Fruit fly (Drosophila melanogaster) whole organism, embryonic: Measurements from ENCODE around the gene CG10232.

Source experiments
- CG11085 ChIP-seq: fragments of 200-800 bp; sonication (Bioruptor generic); IDR thresholded peaks from 2 replicates; pipeline ENCODE4 v1.3.6; 2022; ENCODE audit warnings: missing biosample characterization, missing genetic modification characterization
- CG12391 ChIP-seq: fragments of 200-800 bp; sonication (Bioruptor generic); optimal IDR thresholded peaks from 3 replicates; lab custom pipeline; 2018; ENCODE audit warnings: missing biosample characterization, mild to moderate bottlenecking, missing genetic modification characterization, moderate library complexity
- CG15269 ChIP-seq: fragments of 200-800 bp; sonication (Bioruptor generic); optimal IDR thresholded peaks from 2 replicates; lab custom pipeline; 2018; ENCODE audit warnings: missing biosample characterization, mild to moderate bottlenecking, missing genetic modification characterization, moderate library complexity
- CG17829 ChIP-seq: fragments of 200-800 bp; optimal IDR thresholded peaks from 2 replicates; lab custom pipeline; 2019; ENCODE audit warnings: missing biosample characterization, mild to moderate bottlenecking, missing genetic modification characterization, moderate library complexity
- CG18764 ChIP-seq: fragments of 200-800 bp; sonication (Bioruptor generic); optimal IDR thresholded peaks from 3 replicates; lab custom pipeline; 2016; ENCODE audit warnings: missing biosample characterization, missing genetic modification characterization
- CG32767 ChIP-seq: fragments of 200-800 bp; sonication (Bioruptor generic); IDR thresholded peaks from 2 replicates; pipeline ENCODE4 v1.3.6; 2022; ENCODE audit warnings: missing biosample characterization, missing genetic modification characterization
- CG34224 ChIP-seq: fragments of 200-800 bp; sonication (Bioruptor generic); IDR thresholded peaks from 3 replicates; pipeline ENCODE4 v1.3.6; 2022; ENCODE audit warnings: missing biosample characterization, missing genetic modification characterization; ENCODE audit not compliant: partially characterized antibody
- CG4328 ChIP-seq: fragments of 200-800 bp; sonication (Bioruptor generic); optimal IDR thresholded peaks from 3 replicates; lab custom pipeline; 2017; ENCODE audit warnings: missing biosample characterization, missing genetic modification reagents, missing genetic modification characterization
- CG4424 ChIP-seq: fragments of 200-800 bp; sonication (Bioruptor generic); optimal IDR thresholded peaks from 3 replicates; lab custom pipeline; 2016; ENCODE audit warnings: missing biosample characterization, missing genetic modification characterization
- CG4854 ChIP-seq: fragments of 200-800 bp; sonication (Bioruptor generic); optimal IDR thresholded peaks from 2 replicates; lab custom pipeline; 2016; ENCODE audit warnings: missing biosample characterization, missing genetic modification characterization, inconsistent platforms
- CG6813 ChIP-seq: fragments of 200-800 bp; sonication (Bioruptor generic); optimal IDR thresholded peaks from 2 replicates; lab custom pipeline; 2017; ENCODE audit warnings: missing biosample characterization, missing genetic modification characterization, mild to moderate bottlenecking, moderate library complexity, missing genetic modification reagents
- CG7556 ChIP-seq: fragments of 200-800 bp; sonication (Bioruptor generic); optimal IDR thresholded peaks from 2 replicates; lab custom pipeline; 2017; ENCODE audit warnings: missing biosample characterization, mild to moderate bottlenecking, missing genetic modification characterization
- CG8478 ChIP-seq: fragments of >200 bp; optimal IDR thresholded peaks from 2 replicates; lab custom pipeline; 2018
- CG9876 ChIP-seq: fragments of 200-800 bp; sonication (Bioruptor generic); optimal IDR thresholded peaks from 2 replicates; lab custom pipeline; 2016; ENCODE audit warnings: missing biosample characterization, missing genetic modification characterization
- CrebB ChIP-seq: fragments of 200-800 bp; sonication (Bioruptor generic); optimal IDR thresholded peaks from 3 replicates; lab custom pipeline; 2018; ENCODE audit warnings: missing biosample characterization, mild to moderate bottlenecking, missing genetic modification characterization
- Dbx ChIP-seq: fragments of 200-800 bp; sonication (Bioruptor generic); IDR thresholded peaks from 3 replicates; pipeline ENCODE4 v1.3.6; 2022; ENCODE audit warnings: missing biosample characterization, missing genetic modification characterization
- Doc2 ChIP-seq: fragments of 200-800 bp; sonication (Bioruptor generic); IDR thresholded peaks from 2 replicates; pipeline ENCODE4 v1.3.6; 2022; ENCODE audit warnings: missing biosample characterization, missing genetic modification characterization
- Fer3 ChIP-seq: fragments of 200-800 bp; sonication (Bioruptor generic); optimal IDR thresholded peaks from 2 replicates; lab custom pipeline; 2018; ENCODE audit warnings: missing biosample characterization, mild to moderate bottlenecking, missing genetic modification characterization, moderate library complexity
- Gsc ChIP-seq: fragments of 200-800 bp; sonication (Bioruptor generic); IDR thresholded peaks from 2 replicates; pipeline ENCODE4 v1.3.6; 2022; ENCODE audit warnings: missing biosample characterization, missing genetic modification characterization
- H2.0 ChIP-seq: fragments of 200-800 bp; sonication (Bioruptor generic); IDR thresholded peaks from 2 replicates; pipeline ENCODE4 v1.3.6; 2022; ENCODE audit warnings: missing biosample characterization, missing genetic modification characterization
- Hmr ChIP-seq: fragments of 200-800 bp; sonication (Bioruptor generic); optimal IDR thresholded peaks from 3 replicates; lab custom pipeline; 2017; ENCODE audit warnings: mild to moderate bottlenecking, missing biosample characterization, missing genetic modification reagents, missing genetic modification characterization
- Hr3 ChIP-seq: fragments of 200-800 bp; sonication (Bioruptor generic); optimal IDR thresholded peaks from 3 replicates; lab custom pipeline; 2016; ENCODE audit warnings: missing biosample characterization, missing genetic modification characterization
- Hr78 ChIP-seq, 2 experiments: fragments of 200-800 bp in 1 of 2; fragments of >200 bp in 1 of 2; sonication (Bioruptor generic) in 1 of 2; optimal IDR thresholded peaks; 2 replicates each; lab custom pipeline; 2017 to 2019; ENCODE audit warnings: missing biosample characterization in 2 of 2, missing genetic modification characterization in 2 of 2, mild to moderate bottlenecking in 1 of 2, moderate library complexity in 1 of 2
- Lhr ChIP-seq: fragments of 200-800 bp; sonication (Bioruptor generic); optimal IDR thresholded peaks from 3 replicates; lab custom pipeline; 2017; ENCODE audit warnings: mild to moderate bottlenecking, missing biosample characterization, missing genetic modification reagents, missing genetic modification characterization
- Neu2 ChIP-seq: fragments of 200-800 bp; sonication (Bioruptor generic); optimal IDR thresholded peaks from 3 replicates; lab custom pipeline; 2016; ENCODE audit warnings: missing biosample characterization, missing genetic modification characterization, borderline replicate concordance
- Nf-YA ChIP-seq: fragments of 200-800 bp; sonication (Bioruptor generic); IDR thresholded peaks from 2 replicates; pipeline ENCODE4 v1.3.6; 2022; ENCODE audit warnings: missing biosample characterization, missing genetic modification characterization
- Nf-YB ChIP-seq: fragments of 200-800 bp; sonication (Bioruptor generic); optimal IDR thresholded peaks from 3 replicates; lab custom pipeline; 2019; ENCODE audit warnings: missing biosample characterization, mild to moderate bottlenecking, missing genetic modification characterization, moderate library complexity
- Oaz ChIP-seq: fragments of 200-800 bp; sonication (Bioruptor generic); IDR thresholded peaks from 2 replicates; pipeline ENCODE4 v1.3.6; 2022; ENCODE audit warnings: missing biosample characterization, missing genetic modification characterization
- Ravus ChIP-seq: fragments of 200-800 bp; sonication (Bioruptor generic); IDR thresholded peaks from 2 replicates; pipeline ENCODE4 v1.3.6; 2022; ENCODE audit warnings: missing biosample characterization, missing genetic modification characterization
- Sox100B ChIP-seq: fragments of 200-800 bp; sonication (Bioruptor generic); optimal IDR thresholded peaks from 3 replicates; lab custom pipeline; 2018; ENCODE audit warnings: missing biosample characterization, mild to moderate bottlenecking, missing genetic modification characterization
- Sry-δ ChIP-seq: fragments of 200-800 bp; sonication (Bioruptor generic); optimal IDR thresholded peaks from 2 replicates; lab custom pipeline; 2016; ENCODE audit warnings: missing biosample characterization, missing genetic modification characterization
- Ssrp ChIP-seq: fragments of 200-800 bp; sonication (Bioruptor generic); optimal IDR thresholded peaks from 2 replicates; lab custom pipeline; 2018; ENCODE audit warnings: missing biosample characterization, mild to moderate bottlenecking, missing genetic modification characterization, moderate library complexity
- Usf ChIP-seq: fragments of 200-800 bp; sonication (Bioruptor generic); optimal IDR thresholded peaks from 2 replicates; lab custom pipeline; 2017; ENCODE audit warnings: missing genotype, missing biosample characterization, missing genetic modification characterization
- Xbp1 ChIP-seq: fragments of 200-800 bp; sonication (Bioruptor generic); optimal IDR thresholded peaks from 3 replicates; lab custom pipeline; 2016; ENCODE audit warnings: missing biosample characterization, mild to moderate bottlenecking, missing genetic modification characterization
- ara ChIP-seq: fragments of 200-800 bp; sonication (Bioruptor generic); IDR thresholded peaks from 2 replicates; pipeline ENCODE4 v1.3.6; 2022; ENCODE audit warnings: missing biosample characterization, missing genetic modification characterization
- bigmax ChIP-seq: fragments of 200-800 bp; sonication (Bioruptor generic); optimal IDR thresholded peaks from 2 replicates; lab custom pipeline; 2018; ENCODE audit warnings: missing biosample characterization, mild to moderate bottlenecking, missing genetic modification characterization
- chn ChIP-seq: fragments of 200-800 bp; sonication (Bioruptor generic); optimal IDR thresholded peaks from 2 replicates; lab custom pipeline; 2016; ENCODE audit warnings: missing biosample characterization, missing genetic modification characterization
- ci ChIP-seq: fragments of 200-800 bp; sonication (Bioruptor generic); IDR thresholded peaks from 3 replicates; pipeline ENCODE4 v1.3.6; 2022; ENCODE audit warnings: missing biosample characterization, missing genetic modification characterization
- crc ChIP-seq: fragments of 200-800 bp; sonication (Bioruptor generic); optimal IDR thresholded peaks from 2 replicates; lab custom pipeline; 2016; ENCODE audit warnings: missing biosample characterization, missing genetic modification characterization
- cwo ChIP-seq: fragments of 200-800 bp; sonication (Bioruptor generic); optimal IDR thresholded peaks from 3 replicates; lab custom pipeline; 2017; ENCODE audit warnings: missing biosample characterization, missing genetic modification characterization, mild to moderate bottlenecking, moderate library complexity, missing genetic modification reagents
- emc ChIP-seq: fragments of 200-800 bp; sonication (Bioruptor generic); optimal IDR thresholded peaks from 2 replicates; lab custom pipeline; 2016; ENCODE audit warnings: missing biosample characterization, missing genetic modification characterization
- fd102C ChIP-seq: fragments of 200-800 bp; sonication (Bioruptor generic); optimal IDR thresholded peaks from 2 replicates; lab custom pipeline; 2018; ENCODE audit warnings: missing biosample characterization, mild to moderate bottlenecking, missing genetic modification characterization, moderate library complexity
- kah ChIP-seq: fragments of 200-800 bp; sonication (Bioruptor generic); optimal IDR thresholded peaks from 2 replicates; lab custom pipeline; 2018; ENCODE audit warnings: missing biosample characterization, mild to moderate bottlenecking, missing genetic modification characterization
- lmd ChIP-seq: fragments of 200-800 bp; sonication (Bioruptor generic); IDR thresholded peaks from 2 replicates; pipeline ENCODE4 v1.3.6; 2022; ENCODE audit warnings: missing biosample characterization, missing genetic modification characterization
- otp ChIP-seq: fragments of 200-800 bp; sonication (Bioruptor generic); IDR thresholded peaks from 3 replicates; pipeline ENCODE4, ENCODE4 v1.3.6; 2022; ENCODE audit warnings: missing biosample characterization, missing genetic modification characterization
- pzg ChIP-seq: fragments of 200-800 bp; sonication (Bioruptor generic); optimal IDR thresholded peaks from 3 replicates; lab custom pipeline; 2018; ENCODE audit warnings: missing biosample characterization, mild to moderate bottlenecking, missing genetic modification characterization, moderate library complexity
- run ChIP-seq: fragments of 200-800 bp; sonication (Bioruptor generic); optimal IDR thresholded peaks from 3 replicates; lab custom pipeline; 2018; ENCODE audit warnings: missing biosample characterization, mild to moderate bottlenecking, missing genetic modification characterization
- salm ChIP-seq: fragments of 200-800 bp; sonication (Bioruptor generic); optimal IDR thresholded peaks from 2 replicates; lab custom pipeline; 2018; ENCODE audit warnings: missing biosample characterization, mild to moderate bottlenecking, missing genetic modification characterization
- tin ChIP-seq: fragments of 200-800 bp; sonication (Bioruptor generic); optimal IDR thresholded peaks from 3 replicates; lab custom pipeline; 2016; ENCODE audit warnings: missing biosample characterization, missing genetic modification characterization
- tx ChIP-seq: fragments of 200-800 bp; sonication (Bioruptor generic); optimal IDR thresholded peaks from 2 replicates; lab custom pipeline; 2016; ENCODE audit warnings: missing biosample characterization, missing genetic modification characterization
- unc-4 ChIP-seq: fragments of 200-800 bp; sonication (Bioruptor generic); IDR thresholded peaks from 2 replicates; pipeline ENCODE4 v1.3.6; 2022; ENCODE audit warnings: missing biosample characterization, missing genetic modification characterization; ENCODE audit not compliant: partially characterized antibody
- vvl ChIP-seq: fragments of 200-800 bp; sonication (Bioruptor generic); IDR thresholded peaks from 2 replicates; pipeline ENCODE4 v1.3.6; 2022; ENCODE audit warnings: missing biosample characterization, missing genetic modification characterization

The CG10232 gene

DNA sequence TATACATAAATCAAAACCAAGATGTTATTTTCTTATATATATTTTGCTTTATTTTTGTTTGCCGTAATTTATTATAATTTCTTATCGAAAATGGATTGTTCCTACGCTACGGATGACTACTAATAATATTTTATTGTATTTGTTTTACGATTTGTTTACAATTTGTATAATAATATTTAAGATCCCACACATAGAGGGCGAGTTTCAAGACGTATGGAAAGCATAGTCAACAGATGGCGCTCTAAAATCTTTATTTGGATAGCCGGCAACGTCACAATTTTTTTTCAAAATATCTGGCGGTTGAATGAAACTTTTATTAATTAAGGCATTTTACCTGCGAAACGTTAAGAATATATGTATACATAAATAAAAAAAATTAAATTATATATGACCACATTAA, 511 bp upstream of the CG10232 start (continued):
- TF ChIP-seq CG12391 (tag; lab: Kevin White, UChicago) = peak; percentile 43
- TF ChIP-seq Dbx (GFP tag; lab: Robert Waterston, UW) = no peak
- TF ChIP-seq Ssrp (tag; lab: Kevin White, UChicago) = no peak
- no peak for TF ChIP-seq Nf-YA (GFP tag; lab: Robert Waterston, UW)
- TF ChIP-seq emc (GFP tag; lab: Kevin White, UChicago) = no peak
- peak; percentile 40; the same call in 1 of the 2 replicates for TF ChIP-seq vvl (GFP tag; lab: Robert Waterston, UW)
- TF ChIP-seq salm (tag; lab: Kevin White, UChicago) = peak; percentile 67
- TF ChIP-seq run (tag; lab: Kevin White, UChicago) = no peak
- TF ChIP-seq Hmr (GFP tag; lab: Kevin White, UChicago) = peak; percentile 76
- no peak for TF ChIP-seq CG4854 (GFP tag; lab: Kevin White, UChicago)
- no peak for TF ChIP-seq crc (GFP tag; lab: Kevin White, UChicago)
- TF ChIP-seq Neu2 (GFP tag; lab: Kevin White, UChicago) = no peak
- no peak for TF ChIP-seq Ravus (GFP tag; lab: Robert Waterston, UW)
- TF ChIP-seq bigmax (GFP tag; lab: Kevin White, UChicago) = no peak
- TF ChIP-seq CG7556 (GFP tag; lab: Kevin White, UChicago) = no peak
- no peak for TF ChIP-seq CG8478
- no peak for TF ChIP-seq chn (GFP tag; lab: Kevin White, UChicago)
- peak; percentile 22 for TF ChIP-seq CG4424 (GFP tag; lab: Kevin White, UChicago)
- TF ChIP-seq Oaz (GFP tag; lab: Robert Waterston, UW) = no peak
- peak; percentile 43 for TF ChIP-seq CG15269 (tag; lab: Kevin White, UChicago)
- TF ChIP-seq ara (GFP tag; lab: Robert Waterston, UW) = no peak
- no peak for TF ChIP-seq CG34224
- TF ChIP-seq CrebB = no peak
- TF ChIP-seq Gsc (GFP tag; lab: Robert Waterston, UW) = no peak
- peak; percentile 20 for TF ChIP-seq pzg (GFP tag; lab: Kevin White, UChicago)
- no peak for TF ChIP-seq CG6813 (GFP tag; lab: Kevin White, UChicago)
- TF ChIP-seq fd102C = no peak
- peak; percentile 87 for TF ChIP-seq Lhr
- no peak for TF ChIP-seq CG4328 (GFP tag; lab: Kevin White, UChicago)
- no peak for TF ChIP-seq Sry-δ (GFP tag; lab: Kevin White, UChicago)
- TF ChIP-seq CG9876 (GFP tag; lab: Kevin White, UChicago) = no peak
- no peak for TF ChIP-seq Sox100B (GFP tag; lab: Kevin White, UChicago)
- TF ChIP-seq ci = 0 out of 3 replicates have a peak, but pooled peaks have one; percentile 26
- no peak for TF ChIP-seq CG32767 (GFP tag; lab: Robert Waterston, UW)
- peak; percentile 22; the same call in 1 of the 2 replicates for TF ChIP-seq lmd (GFP tag; lab: Robert Waterston, UW)
- TF ChIP-seq CG17829 (tag; lab: Kevin White, UChicago) = peak; percentile 63
- TF ChIP-seq cwo (GFP tag; lab: Kevin White, UChicago) = no peak
- TF ChIP-seq Usf = no peak
- no peak for TF ChIP-seq tin (GFP tag; lab: Kevin White, UChicago)
- no peak for TF ChIP-seq Nf-YB (GFP tag; lab: Kevin White, UChicago)
- no peak for TF ChIP-seq otp (GFP tag; lab: Robert Waterston, UW)
- no peak for TF ChIP-seq CG18764 (GFP tag; lab: Kevin White, UChicago)
- TF ChIP-seq unc-4 (GFP tag; lab: Robert Waterston, UW) = no peak
- TF ChIP-seq Xbp1 (GFP tag; lab: Kevin White, UChicago) = peak; percentile 55
- no peak for TF ChIP-seq Hr78 (GFP tag; optimal IDR thresholded peaks at IDR 0.05; lab: Kevin White, UChicago)
- TF ChIP-seq Doc2 (GFP tag; lab: Robert Waterston, UW) = no peak
- TF ChIP-seq CG11085 = 0 out of 2 replicates have a peak, but pooled peaks have one; percentile 11
- no peak for TF ChIP-seq H2.0 (GFP tag; lab: Robert Waterston, UW)
- peak; percentile 7 for TF ChIP-seq Hr3 (GFP tag; lab: Kevin White, UChicago)
- peak; percentile 27 for TF ChIP-seq Fer3 (tag; lab: Kevin White, UChicago)
- no peak for TF ChIP-seq kah (GFP tag; lab: Kevin White, UChicago)
- TF ChIP-seq tx (GFP tag; lab: Kevin White, UChicago) = no peak
